Fruit fly (Drosophila melanogaster): ENCODE measurements around the gene Grip.

Gene Grip

DNA sequence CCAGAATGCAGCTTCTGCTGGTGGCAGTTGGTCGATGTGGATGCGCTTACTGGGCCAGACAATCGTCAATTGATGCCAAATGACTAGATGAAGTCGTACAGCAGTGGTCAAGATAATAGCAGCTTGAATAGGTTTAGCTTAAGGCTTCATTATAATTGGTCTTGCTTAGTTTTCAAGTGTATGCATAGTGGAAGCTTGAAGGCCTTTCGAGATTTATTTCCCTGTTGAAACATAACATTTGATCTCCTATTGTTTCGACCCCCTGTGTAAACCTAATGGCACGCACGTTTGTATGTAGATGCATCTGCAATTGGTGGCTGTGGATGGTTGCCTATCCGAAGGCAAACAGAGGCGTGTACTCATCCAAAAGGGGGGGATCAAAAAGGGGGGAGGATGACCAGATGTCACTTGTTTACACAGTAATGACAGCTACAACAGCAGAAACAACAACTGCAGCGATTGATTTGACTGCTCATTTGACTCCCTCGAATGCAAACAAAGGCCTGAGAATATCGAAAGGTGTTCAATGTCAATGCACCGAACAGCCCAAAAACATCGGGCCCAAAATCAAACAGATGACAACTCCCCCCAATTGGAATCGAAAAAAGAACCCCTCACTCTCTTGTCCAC is 2.1 kb downstream of the Grip start (continued):
- TF ChIP-seq Oaz (GFP tag; IDR thresholded peaks at IDR 0.05) (no peak), chif (GFP tag; optimal IDR thresholded peaks at IDR 0.05) (peak; percentile 21 to 45), usp (GFP tag; optimal IDR thresholded peaks at IDR 0.05) (no peak), unpg (GFP tag; optimal IDR thresholded peaks at IDR 0.05) (peak; percentile 56), HmgZ (tag; optimal IDR thresholded peaks at IDR 0.05) (no peak), Xbp1 (GFP tag; optimal IDR thresholded peaks at IDR 0.05) (peak; percentile 31), CG16813 (GFP tag; IDR thresholded peaks at IDR 0.05; ENCODE audit: partially characterized antibody) (no peak), PHDP (tag; optimal IDR thresholded peaks at IDR 0.05) (peak; percentile 0), CG10979 (tag; optimal IDR thresholded peaks at IDR 0.05) (peak; percentile 50), CG14441 (GFP tag; IDR thresholded peaks at IDR 0.05) (peak; percentile 44), gcm (GFP tag; optimal IDR thresholded peaks at IDR 0.05) (no peak), al (GFP tag; IDR thresholded peaks at IDR 0.05) (no peak), pho (GFP tag; optimal IDR thresholded peaks at IDR 0.05) (no peak), Xrp1 (GFP tag; IDR thresholded peaks at IDR 0.05) (peak; percentile 69), Sox102F (GFP tag; optimal IDR thresholded peaks at IDR 0.05) (peak; percentile 53), ATbp (GFP tag; optimal IDR thresholded peaks at IDR 0.05) (peak; percentile 52), CG14710 (tag; optimal IDR thresholded peaks at IDR 0.05) (peak; percentile 18), D19A (tag; optimal IDR thresholded peaks at IDR 0.05) (no peak), stwl (tag; optimal IDR thresholded peaks at IDR 0.05) (no peak), ham (GFP tag; IDR thresholded peaks at IDR 0.05) (no peak), pan (optimal IDR thresholded peaks at IDR 0.05) (no peak), pan (GFP tag; optimal IDR thresholded peaks at IDR 0.05 in 1 of 2, IDR thresholded peaks at IDR 0.05 in 1 of 2) (peak in 1 of 2 experiments; percentile 67), CG13424 (tag; optimal IDR thresholded peaks at IDR 0.05) (no peak), Opbp (GFP tag; IDR thresholded peaks at IDR 0.05; ENCODE audit: partially characterized antibody) (no peak), CG12391 (tag; optimal IDR thresholded peaks at IDR 0.05) (peak; percentile 41), CG8944 (GFP tag; optimal IDR thresholded peaks at IDR 0.05) (no peak), CG5245 (GFP tag; optimal IDR thresholded peaks at IDR 0.05) (peak; percentile 40), dysf (GFP tag; IDR thresholded peaks at IDR 0.05) (peak; percentile 47; the same call in 1 of the 3 replicates), CG12769 (tag; optimal IDR thresholded peaks at IDR 0.05) (no peak), unc-4 (GFP tag; IDR thresholded peaks at IDR 0.05; ENCODE audit: partially characterized antibody) (no peak), CG11695 (GFP tag; IDR thresholded peaks at IDR 0.05) (peak; percentile 43; the same call in 1 of the 3 replicates), sens (GFP tag) (peak; percentile 94), E2f1 (GFP tag; IDR thresholded peaks at IDR 0.05) (0 out of 2 replicates have a peak, but pooled peaks have one; percentile 26), CG12071 (GFP tag; optimal IDR thresholded peaks at IDR 0.05) (no peak), CG1602 (GFP tag; optimal IDR thresholded peaks at IDR 0.05) (peak; percentile 29), CG17829 (tag; optimal IDR thresholded peaks at IDR 0.05) (peak; percentile 32), Dref (GFP tag; IDR thresholded peaks at IDR 0.05) (no peak), Adf1 (GFP tag; IDR thresholded peaks at IDR 0.05) (no peak), emc (GFP tag; optimal IDR thresholded peaks at IDR 0.05) (no peak), Rx (GFP tag; IDR thresholded peaks at IDR 0.05) (0 out of 2 replicates have a peak, but pooled peaks have one; percentile 16), Meics (GFP tag; optimal IDR thresholded peaks at IDR 0.05) (no peak), CG6689 (GFP tag; IDR thresholded peaks at IDR 0.05) (peak; percentile 62), CG13894 (tag; optimal IDR thresholded peaks at IDR 0.05) (no peak), Dip2 (GFP tag; IDR thresholded peaks at IDR 0.05) (no peak), CG34422 (GFP tag; IDR thresholded peaks at IDR 0.05) (0 out of 3 replicates have a peak, but pooled peaks have one; percentile 51), hbn (GFP tag; IDR thresholded peaks at IDR 0.05; ENCODE audit: partially characterized antibody) (no peak), ase (GFP tag; IDR thresholded peaks at IDR 0.05) (0 out of 3 replicates have a peak, but pooled peaks have one; percentile 18), MTF-1 (GFP tag; optimal IDR thresholded peaks at IDR 0.05; ENCODE audit: borderline replicate concordance) (no peak), Blimp-1 (GFP tag; optimal IDR thresholded peaks at IDR 0.05) (peak; percentile 43), vvl (GFP tag; IDR thresholded peaks at IDR 0.05) (peak; percentile 74)
